Fruit fly (Drosophila melanogaster) S2 (cell line): ENCODE results near the gene Calx.

Source experiments
- CG8478 ChIP-seq: fragments of >200 bp; optimal IDR thresholded peaks from 2 replicates; lab custom pipeline; 2018
- CTCF ChIP-seq, 2 experiments: fragments of >200 bp; optimal IDR thresholded peaks; 2 replicates each; lab custom pipeline; 2018

Calx gene

dm6 chr3R:21057519-21057918 lies 79.5 kb downstream of the Calx start:
- no peak for TF ChIP-seq CG8478
- no peak for TF ChIP-seq CTCF (optimal IDR thresholded peaks at IDR 0.05; lab: Kevin White, UChicago)

DNA sequence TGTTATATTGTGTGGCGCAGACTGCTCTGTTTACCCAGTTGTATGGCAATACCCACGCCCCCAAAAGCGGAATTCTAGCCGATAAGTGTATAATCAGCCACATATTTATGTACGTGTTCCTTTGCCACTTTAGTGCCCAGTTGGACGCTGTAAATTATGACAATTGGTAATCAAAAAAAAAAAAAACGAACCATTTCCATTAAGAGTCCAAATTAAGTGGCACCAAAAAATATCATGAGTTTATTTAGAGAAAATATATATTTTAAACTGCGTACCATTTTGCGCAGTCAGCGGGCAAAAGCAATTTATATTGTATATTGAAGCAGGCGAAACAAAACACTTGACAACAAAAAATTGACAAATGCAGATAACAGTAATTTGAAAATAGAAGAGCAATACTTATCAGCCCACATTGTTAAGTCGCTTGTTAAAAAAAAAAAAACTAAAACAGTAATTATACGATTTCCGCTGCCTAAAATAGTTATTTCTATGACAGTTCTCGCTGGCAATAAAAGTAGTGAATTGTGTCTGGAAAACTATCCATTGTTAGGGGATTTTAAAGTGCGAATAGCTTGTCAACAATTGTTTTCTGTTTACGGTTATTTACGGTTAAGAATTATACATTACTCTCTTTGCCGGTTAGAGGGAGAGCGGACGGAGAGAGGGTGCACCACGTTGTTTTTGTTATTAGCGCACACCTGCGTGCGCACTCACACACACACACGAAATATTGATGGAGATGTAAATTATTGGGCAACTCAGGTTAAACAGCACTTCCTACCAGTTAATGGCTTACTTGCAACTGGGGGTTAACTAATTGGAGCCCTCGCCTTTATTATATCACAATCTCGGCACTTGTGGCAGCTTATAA lies 81.7 kb downstream of the Calx start:
- TF ChIP-seq CG8478: no peak
- TF ChIP-seq CTCF (optimal IDR thresholded peaks at IDR 0.05; lab: Kevin White, UChicago): no peak

- peak; percentile 5 to 35 for TF ChIP-seq CTCF (optimal IDR thresholded peaks at IDR 0.05; lab: Kevin White, UChicago)
- TF ChIP-seq CG8478: no peak
Observed at dm6 chr3R:21060430-21061245, 82.7 kb downstream of the Calx start, which contains the start of gene Mvl. TSS of gene Mvl (minus strand) at chr3R:21060800.

DNA sequence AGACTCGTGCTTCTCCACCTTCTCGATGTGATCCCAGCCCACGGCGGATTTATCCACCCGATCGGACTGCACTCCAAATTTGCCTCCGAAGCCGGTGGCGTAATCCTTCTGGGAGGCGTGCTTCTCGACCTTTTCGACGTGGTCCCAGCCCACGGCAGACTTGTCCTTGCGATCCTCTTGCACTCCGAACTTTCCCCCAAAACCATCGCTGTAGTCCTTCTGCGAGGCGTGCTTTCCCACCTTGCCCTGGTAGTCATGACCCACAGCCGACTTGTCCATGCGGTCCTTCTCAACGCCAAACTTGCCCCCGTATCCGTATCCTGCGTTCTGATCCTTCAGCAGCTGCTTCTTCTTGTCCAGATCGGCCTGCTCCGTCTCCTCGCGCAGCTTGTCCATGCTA lies 85.5 kb downstream of the Calx start:
- no peak for TF ChIP-seq CG8478
- no peak for TF ChIP-seq CTCF (optimal IDR thresholded peaks at IDR 0.05; lab: Kevin White, UChicago)

dm6 chr3R:21064000-21064924 lies 86.3 kb downstream of the Calx start, which contains the start of gene Cortactin:
TSS of gene Cortactin (minus strand) at chr3R:21064471.
- TF ChIP-seq CTCF (optimal IDR thresholded peaks at IDR 0.05; lab: Kevin White, UChicago): peak in 1 of 2 experiments; percentile 47
- TF ChIP-seq CG8478: no peak
